Worm (Caenorhabditis elegans): Measurements from ENCODE around the gene nlp-53.

- no peak for TF ChIP-seq pqm-1 (tag; optimal IDR thresholded peaks at IDR 0.05)
- no peak for TF ChIP-seq fos-1 (tag; optimal IDR thresholded peaks at IDR 0.05)
- TF ChIP-seq unc-130 (GFP tag; optimal IDR thresholded peaks at IDR 0.05): no peak
- no peak for TF ChIP-seq aly-2 (tag; optimal IDR thresholded peaks at IDR 0.05)
These were observed 26.2 kb downstream of the nlp-53 start for ce11 chrX:13644884-13645283.
